Fruit fly (Drosophila melanogaster): ENCODE results near the gene Itpr.

The Itpr gene

DNA sequence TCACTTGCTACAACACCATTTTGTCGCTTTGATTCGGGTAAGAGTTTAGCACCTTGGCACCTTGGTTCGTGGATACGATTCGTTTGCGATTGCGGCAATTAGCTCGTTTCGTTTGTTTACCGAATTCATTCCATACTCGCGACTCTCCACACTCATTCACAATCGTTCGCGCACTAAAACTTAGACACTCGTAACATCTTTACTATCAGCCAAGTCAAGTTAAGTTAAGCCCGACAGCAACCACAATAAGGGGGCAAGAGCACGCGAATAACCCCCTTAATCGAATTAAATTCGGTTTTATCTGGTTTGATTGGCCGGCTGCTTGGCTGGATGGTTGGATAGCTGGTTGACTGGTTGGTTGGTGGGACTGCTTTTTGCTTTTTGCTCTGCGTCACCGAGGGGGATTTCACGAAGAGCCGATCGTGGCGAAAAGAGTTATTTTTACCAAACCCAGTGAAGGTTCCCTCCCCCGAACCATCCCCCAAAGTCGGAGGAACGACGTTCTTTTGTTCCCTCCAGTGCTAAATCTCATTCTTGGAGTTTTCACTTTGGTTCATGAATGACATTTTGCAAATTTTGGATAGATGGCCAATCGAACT, 13.0 kb upstream of the Itpr start (continued):
- TF ChIP-seq jigr1 (GFP tag; IDR thresholded peaks at IDR 0.05) (no peak), mirr (GFP tag; optimal IDR thresholded peaks at IDR 0.05) (peak; percentile 82), CG11723 (GFP tag; optimal IDR thresholded peaks at IDR 0.05) (no peak), Ada2b (GFP tag; IDR thresholded peaks at IDR 0.05) (no peak), Hmr (GFP tag; optimal IDR thresholded peaks at IDR 0.05) (no peak), CG15696 (tag; optimal IDR thresholded peaks at IDR 0.05) (no peak), row (GFP tag; IDR thresholded peaks at IDR 0.05) (no peak), inv (GFP tag; IDR thresholded peaks at IDR 0.05; ENCODE audit: partially characterized antibody) (no peak), Deaf1 (tag; optimal IDR thresholded peaks at IDR 0.05) (peak; percentile 84), repo (GFP tag; optimal IDR thresholded peaks at IDR 0.05) (no peak), CG18619 (GFP tag; optimal IDR thresholded peaks at IDR 0.05) (no peak), CG6813 (GFP tag; optimal IDR thresholded peaks at IDR 0.05) (no peak), Adf1 (GFP tag; IDR thresholded peaks at IDR 0.05) (no peak), NFAT (GFP tag; IDR thresholded peaks at IDR 0.05) (no peak), CG14050 (GFP tag; IDR thresholded peaks at IDR 0.05) (no peak), lbe (GFP tag; optimal IDR thresholded peaks at IDR 0.05) (no peak), dati (GFP tag; IDR thresholded peaks at IDR 0.05) (no peak), CG33557 (GFP tag; optimal IDR thresholded peaks at IDR 0.05) (no peak), CG3163 (GFP tag; optimal IDR thresholded peaks at IDR 0.05) (no peak), MESR4 (GFP tag; optimal IDR thresholded peaks at IDR 0.05) (no peak), Med (GFP tag) (peak; percentile 76), CG34224 (GFP tag; IDR thresholded peaks at IDR 0.05; ENCODE audit: partially characterized antibody) (no peak), CTCF (GFP tag; optimal IDR thresholded peaks at IDR 0.05) (no peak), sd (tag; optimal IDR thresholded peaks at IDR 0.05) (no peak), CG15011 (GFP tag; optimal IDR thresholded peaks at IDR 0.05) (no peak), CG15514 (GFP tag; optimal IDR thresholded peaks at IDR 0.05) (peak; percentile 12), cwo (GFP tag; optimal IDR thresholded peaks at IDR 0.05) (no peak), twi (tag; optimal IDR thresholded peaks at IDR 0.05) (no peak), Hey (tag; optimal IDR thresholded peaks at IDR 0.05) (peak; percentile 99), ind (GFP tag; optimal IDR thresholded peaks at IDR 0.05) (no peak), CG10543 (GFP tag; optimal IDR thresholded peaks at IDR 0.05) (peak; percentile 43), Trl (optimal IDR thresholded peaks at IDR 0.05) (no peak), Trl (GFP tag; optimal IDR thresholded peaks at IDR 0.05) (no peak), sug (tag; optimal IDR thresholded peaks at IDR 0.05) (peak; percentile 62), Pdp1 (GFP tag; optimal IDR thresholded peaks at IDR 0.05) (no peak), zfh2 (GFP tag; optimal IDR thresholded peaks at IDR 0.05) (no peak), CG6175 (GFP tag; IDR thresholded peaks at IDR 0.05) (no peak), Awh (GFP tag; IDR thresholded peaks at IDR 0.05) (no peak), fd3F (GFP tag; optimal IDR thresholded peaks at IDR 0.05) (no peak), chinmo (GFP tag; IDR thresholded peaks at IDR 0.05; ENCODE audit: partially characterized antibody) (0 out of 4 replicates have a peak, but pooled peaks have one; percentile 73), Rfx (GFP tag; IDR thresholded peaks at IDR 0.05) (no peak; the same call in 1 of the 2 replicates), Vsx1 (GFP tag; optimal IDR thresholded peaks at IDR 0.05) (no peak), CG30431 (GFP tag; optimal IDR thresholded peaks at IDR 0.05) (no peak), Poxn (GFP tag; IDR thresholded peaks at IDR 0.05) (no peak), Myb (GFP tag; optimal IDR thresholded peaks at IDR 0.05) (no peak), Atf3 (GFP tag; optimal IDR thresholded peaks at IDR 0.05) (no peak), CG17912 (GFP tag; optimal IDR thresholded peaks at IDR 0.05) (no peak), Hsf (GFP tag; optimal IDR thresholded peaks at IDR 0.05) (no peak), Fer3 (tag; optimal IDR thresholded peaks at IDR 0.05) (no peak), crol (GFP tag; IDR thresholded peaks at IDR 0.05) (no peak), CG14441 (GFP tag; IDR thresholded peaks at IDR 0.05) (no peak), CG6689 (GFP tag; IDR thresholded peaks at IDR 0.05) (no peak)
